Fruit fly (Drosophila melanogaster) whole organism, embryonic: ENCODE data around the gene CG46462.

Experiments used
- Aef1 ChIP-seq: fragments of 200-800 bp; sonication (Bioruptor generic); IDR thresholded peaks from 3 replicates; pipeline ENCODE4 v1.3.6; 2022; ENCODE audit warnings: missing biosample characterization, missing genetic modification characterization
- Awh ChIP-seq: fragments of 200-800 bp; sonication (Bioruptor generic); IDR thresholded peaks from 2 replicates; pipeline ENCODE4, ENCODE4 v1.3.6; 2022; ENCODE audit warnings: missing biosample characterization, missing genetic modification characterization
- CG11504 ChIP-seq: fragments of 200-800 bp; sonication (Bioruptor generic); optimal IDR thresholded peaks from 3 replicates; lab custom pipeline; 2019; ENCODE audit warnings: missing biosample characterization, mild to moderate bottlenecking, missing genetic modification characterization, moderate library complexity
- CG17186 ChIP-seq: fragments of 200-800 bp; sonication (Bioruptor generic); optimal IDR thresholded peaks from 3 replicates; lab custom pipeline; 2017; ENCODE audit warnings: missing biosample characterization, missing genetic modification reagents, missing genetic modification characterization
- CG17359 ChIP-seq: fragments of 200-800 bp; sonication (Bioruptor generic); optimal IDR thresholded peaks from 3 replicates; lab custom pipeline; 2018; ENCODE audit warnings: missing biosample characterization, mild to moderate bottlenecking, missing genetic modification characterization, moderate library complexity
- CG17361 ChIP-seq: fragments of 200-800 bp; sonication (Bioruptor generic); IDR thresholded peaks from 3 replicates; pipeline ENCODE4 v1.3.6; 2022; ENCODE audit warnings: missing biosample characterization, missing genetic modification characterization
- CG17802 ChIP-seq: fragments of 200-800 bp; sonication (Bioruptor generic); optimal IDR thresholded peaks from 2 replicates; lab custom pipeline; 2018; ENCODE audit warnings: missing biosample characterization, mild to moderate bottlenecking, missing genetic modification characterization, moderate library complexity
- CG18476 ChIP-seq: fragments of 200-800 bp; sonication (Bioruptor generic); optimal IDR thresholded peaks from 2 replicates; lab custom pipeline; 2016; ENCODE audit warnings: missing biosample characterization, mild to moderate bottlenecking, missing genetic modification characterization
- CG2202 ChIP-seq: fragments of 200-800 bp; sonication (Bioruptor generic); optimal IDR thresholded peaks from 2 replicates; lab custom pipeline; 2018; ENCODE audit warnings: missing biosample characterization, mild to moderate bottlenecking, missing genetic modification characterization
- CG30431 ChIP-seq: fragments of 200-800 bp; sonication (Bioruptor generic); optimal IDR thresholded peaks from 2 replicates; lab custom pipeline; 2017; ENCODE audit warnings: missing biosample characterization, missing genetic modification characterization
- CG34224 ChIP-seq: fragments of 200-800 bp; sonication (Bioruptor generic); IDR thresholded peaks from 3 replicates; pipeline ENCODE4 v1.3.6; 2022; ENCODE audit warnings: missing biosample characterization, missing genetic modification characterization; ENCODE audit not compliant: partially characterized antibody
- CG34422 ChIP-seq: fragments of 200-800 bp; sonication (Bioruptor generic); IDR thresholded peaks from 3 replicates; pipeline ENCODE4 v1.3.6; 2022; ENCODE audit warnings: missing biosample characterization, missing genetic modification characterization
- CG6689 ChIP-seq: fragments of 200-800 bp; sonication (Bioruptor generic); IDR thresholded peaks from 2 replicates; pipeline ENCODE4 v1.3.6; 2022; ENCODE audit warnings: missing biosample characterization, missing genetic modification characterization
- CG6765 ChIP-seq: fragments of 200-800 bp; sonication (Bioruptor generic); optimal IDR thresholded peaks from 3 replicates; lab custom pipeline; 2017; ENCODE audit warnings: missing biosample characterization, mild to moderate bottlenecking, missing genetic modification characterization
- CG6813 ChIP-seq: fragments of 200-800 bp; sonication (Bioruptor generic); optimal IDR thresholded peaks from 2 replicates; lab custom pipeline; 2017; ENCODE audit warnings: missing biosample characterization, missing genetic modification characterization, mild to moderate bottlenecking, moderate library complexity, missing genetic modification reagents
- CG6854 ChIP-seq: fragments of 200-800 bp; sonication (Bioruptor generic); optimal IDR thresholded peaks from 3 replicates; lab custom pipeline; 2017; ENCODE audit warnings: missing biosample characterization, mild to moderate bottlenecking, missing genetic modification characterization
- CG7271 ChIP-seq: fragments of 200-800 bp; sonication (Bioruptor generic); optimal IDR thresholded peaks from 2 replicates; lab custom pipeline; 2018; ENCODE audit warnings: missing biosample characterization, mild to moderate bottlenecking, missing genetic modification characterization, moderate library complexity
- CG7963 ChIP-seq: fragments of 200-800 bp; sonication (Bioruptor generic); IDR thresholded peaks from 3 replicates; pipeline ENCODE4 v1.3.6; 2022; ENCODE audit warnings: missing biosample characterization, missing genetic modification characterization; ENCODE audit not compliant: partially characterized antibody
- CG9727 ChIP-seq: fragments of 200-800 bp; sonication (Bioruptor generic); optimal IDR thresholded peaks from 3 replicates; lab custom pipeline; 2017; ENCODE audit warnings: missing biosample characterization, mild to moderate bottlenecking, missing genetic modification characterization
- CHES-1-like ChIP-seq: fragments of 200-800 bp; sonication (Bioruptor generic); optimal IDR thresholded peaks from 2 replicates; lab custom pipeline; 2016; ENCODE audit warnings: missing biosample characterization, missing genetic modification characterization
- CrebB ChIP-seq: fragments of 200-800 bp; sonication (Bioruptor generic); optimal IDR thresholded peaks from 3 replicates; lab custom pipeline; 2018; ENCODE audit warnings: missing biosample characterization, mild to moderate bottlenecking, missing genetic modification characterization
- Doc3 ChIP-seq: fragments of 200-800 bp; sonication (Bioruptor generic); IDR thresholded peaks from 3 replicates; pipeline ENCODE4 v1.3.6; 2022; ENCODE audit warnings: missing biosample characterization, missing genetic modification characterization; ENCODE audit not compliant: partially characterized antibody
- E2f1 ChIP-seq: fragments of 200-800 bp; sonication (Bioruptor generic); IDR thresholded peaks from 2 replicates; pipeline ENCODE4 v1.3.6; 2022; ENCODE audit warnings: missing biosample characterization, missing genetic modification characterization
- Fer1 ChIP-seq: fragments of 200-800 bp; sonication (Bioruptor generic); optimal IDR thresholded peaks from 2 replicates; lab custom pipeline; 2017; ENCODE audit warnings: missing biosample characterization, mild to moderate bottlenecking, missing genetic modification characterization
- Kr ChIP-seq: fragments of 200-800 bp; sonication (Bioruptor generic); optimal IDR thresholded peaks from 2 replicates; lab custom pipeline; 2017; ENCODE audit warnings: missing biosample characterization, mild to moderate bottlenecking, missing genetic modification characterization
- Myb ChIP-seq: fragments of 200-800 bp; sonication (Bioruptor generic); optimal IDR thresholded peaks from 2 replicates; lab custom pipeline; 2016; ENCODE audit warnings: missing biosample characterization, missing genetic modification characterization
- Ssrp ChIP-seq: fragments of 200-800 bp; sonication (Bioruptor generic); optimal IDR thresholded peaks from 2 replicates; lab custom pipeline; 2018; ENCODE audit warnings: missing biosample characterization, mild to moderate bottlenecking, missing genetic modification characterization, moderate library complexity
- ap ChIP-seq: fragments of 200-800 bp; sonication (Bioruptor generic); IDR thresholded peaks from 2 replicates; pipeline ENCODE4 v1.3.6; 2022; ENCODE audit warnings: missing biosample characterization, missing genetic modification characterization
- ash1 ChIP-seq: fragments of 200-800 bp; sonication (Bioruptor generic); optimal IDR thresholded peaks from 2 replicates; lab custom pipeline; 2018; ENCODE audit warnings: missing biosample characterization, mild to moderate bottlenecking, missing genetic modification characterization
- chinmo ChIP-seq: fragments of 200-800 bp; sonication (Bioruptor generic); IDR thresholded peaks from 4 replicates; pipeline ENCODE4 v1.3.6; 2022; ENCODE audit warnings: missing biosample characterization, missing genetic modification characterization; ENCODE audit not compliant: partially characterized antibody
- corto ChIP-seq: fragments of 200-800 bp; sonication (Bioruptor generic); optimal IDR thresholded peaks from 2 replicates; lab custom pipeline; 2016; ENCODE audit warnings: missing biosample characterization, mild to moderate bottlenecking, missing genetic modification characterization, moderate library complexity
- disco-r ChIP-seq: fragments of 200-800 bp; sonication (Bioruptor generic); optimal IDR thresholded peaks from 2 replicates; lab custom pipeline; 2016; ENCODE audit warnings: missing biosample characterization, missing genetic modification characterization
- fd3F ChIP-seq: fragments of 200-800 bp; sonication (Bioruptor generic); optimal IDR thresholded peaks from 2 replicates; lab custom pipeline; 2018; ENCODE audit warnings: missing biosample characterization, mild to moderate bottlenecking, missing genetic modification characterization, moderate library complexity
- fd96Cb ChIP-seq: fragments of 200-800 bp; sonication (Bioruptor generic); optimal IDR thresholded peaks from 2 replicates; lab custom pipeline; 2018; ENCODE audit warnings: missing biosample characterization, mild to moderate bottlenecking, missing genetic modification characterization, moderate library complexity
- gcm ChIP-seq: fragments of 200-800 bp; sonication (Bioruptor generic); optimal IDR thresholded peaks from 2 replicates; lab custom pipeline; 2019; ENCODE audit warnings: missing biosample characterization, mild to moderate bottlenecking, missing genetic modification characterization, moderate library complexity
- gfzf ChIP-seq: fragments of 200-800 bp; sonication (Bioruptor generic); optimal IDR thresholded peaks from 2 replicates; lab custom pipeline; 2016; ENCODE audit warnings: missing biosample characterization, mild to moderate bottlenecking, missing genetic modification characterization, moderate library complexity
- gro ChIP-seq: fragments of 200-800 bp; sonication (Bioruptor generic); optimal IDR thresholded peaks from 2 replicates; lab custom pipeline; 2016; ENCODE audit warnings: missing biosample characterization, missing genetic modification characterization
- gsb ChIP-seq: fragments of 200-800 bp; sonication (Bioruptor generic); IDR thresholded peaks from 2 replicates; pipeline ENCODE4 v1.3.6; 2022; ENCODE audit warnings: missing biosample characterization, missing genetic modification characterization
- ken ChIP-seq: fragments of 200-800 bp; sonication (Bioruptor generic); IDR thresholded peaks from 3 replicates; pipeline ENCODE4 v1.3.6; 2022; ENCODE audit warnings: missing biosample characterization, missing genetic modification characterization
- kni ChIP-seq: fragments of 200-800 bp; sonication (Bioruptor generic); optimal IDR thresholded peaks from 3 replicates; lab custom pipeline; 2017; ENCODE audit warnings: mild to moderate bottlenecking, missing biosample characterization, missing genetic modification reagents, missing genetic modification characterization
- knrl ChIP-seq: fragments of 200-800 bp; sonication (Bioruptor generic); IDR thresholded peaks from 3 replicates; pipeline ENCODE4 v1.3.6; 2022; ENCODE audit warnings: missing biosample characterization, missing genetic modification characterization; ENCODE audit not compliant: partially characterized antibody
- mam ChIP-seq: fragments of 200-800 bp; sonication (Bioruptor generic); optimal IDR thresholded peaks from 3 replicates; lab custom pipeline; 2016; ENCODE audit warnings: missing biosample characterization, missing genetic modification characterization
- pnt ChIP-seq: fragments of 200-800 bp; sonication (Bioruptor generic); optimal IDR thresholded peaks from 3 replicates; lab custom pipeline; 2016; ENCODE audit warnings: missing biosample characterization, missing genetic modification characterization
- seq ChIP-seq: fragments of 200-800 bp; sonication (Bioruptor generic); IDR thresholded peaks from 2 replicates; pipeline ENCODE4 v1.3.6; 2022; ENCODE audit warnings: missing biosample characterization, missing genetic modification characterization
- shn ChIP-seq: fragments of 200-800 bp; sonication (Bioruptor generic); optimal IDR thresholded peaks from 3 replicates; lab custom pipeline; 2016; ENCODE audit warnings: missing biosample characterization, missing genetic modification characterization
- tx ChIP-seq: fragments of 200-800 bp; sonication (Bioruptor generic); optimal IDR thresholded peaks from 2 replicates; lab custom pipeline; 2016; ENCODE audit warnings: missing biosample characterization, missing genetic modification characterization
- zfh2 ChIP-seq: fragments of 200-800 bp; sonication (Bioruptor generic); optimal IDR thresholded peaks from 2 replicates; lab custom pipeline; 2016; ENCODE audit warnings: missing biosample characterization, missing genetic modification characterization

The CG46462 gene

dm6 chr3L:19906780-19907705 is 24.4 kb upstream of the CG46462 start (continued):
- TF ChIP-seq CG6854 (GFP tag; lab: Kevin White, UChicago) (peak; percentile 34), CG17361 (peak; percentile 40; the same call in 1 of the 3 replicates), CG6765 (GFP tag; lab: Kevin White, UChicago) (peak; percentile 30), CHES-1-like (GFP tag; lab: Kevin White, UChicago) (peak; percentile 78), zfh2 (no peak), chinmo (GFP tag; lab: Robert Waterston, UW) (peak; percentile 76), CG9727 (peak; percentile 66), CG11504 (tag; lab: Kevin White, UChicago) (peak; percentile 47), disco-r (GFP tag; lab: Kevin White, UChicago) (peak; percentile 44), fd3F (GFP tag; lab: Kevin White, UChicago) (peak; percentile 64), CG2202 (peak; percentile 71), ash1 (peak; percentile 32), CG17359 (tag; lab: Kevin White, UChicago) (peak; percentile 63), Aef1 (GFP tag; lab: Robert Waterston, UW) (no peak; the same call in 2 of the 3 replicates), Myb (GFP tag; lab: Kevin White, UChicago) (peak; percentile 39), tx (peak; percentile 13), pnt (GFP tag; lab: Kevin White, UChicago) (peak; percentile 75), CG34224 (GFP tag; lab: Robert Waterston, UW) (no peak; the same call in 2 of the 3 replicates), mam (GFP tag; lab: Kevin White, UChicago) (no peak), gsb (GFP tag; lab: Robert Waterston, UW) (peak; percentile 41; the same call in 1 of the 2 replicates), Ssrp (tag; lab: Kevin White, UChicago) (peak; percentile 14), CG7963 (no peak), Doc3 (GFP tag; lab: Robert Waterston, UW) (no peak), CrebB (peak; percentile 84), seq (GFP tag; lab: Robert Waterston, UW) (peak; percentile 68; the same call in 1 of the 2 replicates), corto (GFP tag; lab: Kevin White, UChicago) (no peak), CG6813 (GFP tag; lab: Kevin White, UChicago) (peak; percentile 85), Kr (GFP tag; lab: Kevin White, UChicago) (peak; percentile 22), ken (GFP tag; lab: Robert Waterston, UW) (peak; percentile 68; the same call in 2 of the 3 replicates), CG17802 (peak; percentile 24), gro (GFP tag; lab: Kevin White, UChicago) (peak; percentile 52), knrl (GFP tag; lab: Robert Waterston, UW) (no peak), shn (peak; percentile 51), CG34422 (GFP tag; lab: Robert Waterston, UW) (peak; percentile 42; the same call in 2 of the 3 replicates), Fer1 (peak; percentile 78), CG17186 (no peak), Awh (peak; percentile 82), CG7271 (tag; lab: Kevin White, UChicago) (peak; percentile 4), gfzf (GFP tag; lab: Kevin White, UChicago) (no peak), kni (GFP tag; lab: Kevin White, UChicago) (peak; percentile 92), ap (GFP tag; lab: Robert Waterston, UW) (peak; percentile 27; the same call in 1 of the 2 replicates), E2f1 (GFP tag; lab: Robert Waterston, UW) (peak; percentile 57; the same call in 1 of the 2 replicates), CG18476 (peak; percentile 11), fd96Cb (tag; lab: Kevin White, UChicago) (peak; percentile 44), CG6689 (GFP tag; lab: Robert Waterston, UW) (peak; percentile 23; the same call in 1 of the 2 replicates), gcm (GFP tag; lab: Kevin White, UChicago) (peak; percentile 43), CG30431 (GFP tag; lab: Kevin White, UChicago) (no peak)
